Fruit fly (Drosophila melanogaster) whole organism, embryonic: ENCODE data around the gene CG15814.

Source experiments
- Adf1 ChIP-seq: fragments of 200-800 bp; sonication (Bioruptor generic); IDR thresholded peaks from 2 replicates; pipeline ENCODE4 v1.3.6; 2022; ENCODE audit warnings: missing biosample characterization, missing genetic modification characterization
- CG10366 ChIP-seq: fragments of 200-800 bp; sonication (Bioruptor generic); IDR thresholded peaks from 2 replicates; pipeline ENCODE4 v1.3.6; 2022; ENCODE audit warnings: missing biosample characterization, missing genetic modification characterization
- CG10462 ChIP-seq: fragments of 200-800 bp; sonication (Bioruptor generic); optimal IDR thresholded peaks from 2 replicates; lab custom pipeline; 2016; ENCODE audit warnings: missing biosample characterization, missing genetic modification characterization
- CG12236 ChIP-seq: fragments of 200-800 bp; sonication (Bioruptor generic); optimal IDR thresholded peaks from 2 replicates; lab custom pipeline; 2016; ENCODE audit warnings: missing biosample characterization, missing genetic modification characterization
- CG13624 ChIP-seq: fragments of 200-800 bp; sonication (Bioruptor generic); optimal IDR thresholded peaks from 2 replicates; lab custom pipeline; 2016; ENCODE audit warnings: missing biosample characterization, missing genetic modification characterization
- CG13894 ChIP-seq: fragments of 200-800 bp; sonication (Bioruptor generic); optimal IDR thresholded peaks from 3 replicates; lab custom pipeline; 2018; ENCODE audit warnings: missing biosample characterization, mild to moderate bottlenecking, missing genetic modification characterization, moderate library complexity
- CG14710 ChIP-seq: fragments of 200-800 bp; sonication (Bioruptor generic); optimal IDR thresholded peaks from 3 replicates; lab custom pipeline; 2019; ENCODE audit warnings: missing biosample characterization, mild to moderate bottlenecking, missing genetic modification characterization, moderate library complexity
- CG17328 ChIP-seq: fragments of 200-800 bp; sonication (Bioruptor generic); IDR thresholded peaks from 2 replicates; pipeline ENCODE4 v1.3.6; 2022; ENCODE audit warnings: missing biosample characterization, missing genetic modification characterization
- CG2199 ChIP-seq: fragments of 200-800 bp; sonication (Bioruptor generic); IDR thresholded peaks from 3 replicates; pipeline ENCODE4 v1.3.6; 2022; ENCODE audit warnings: missing biosample characterization, missing genetic modification characterization
- CG30020 ChIP-seq: fragments of 200-800 bp; optimal IDR thresholded peaks from 2 replicates; lab custom pipeline; 2019; ENCODE audit warnings: missing biosample characterization, mild to moderate bottlenecking, missing genetic modification characterization, moderate library complexity
- CG30403 ChIP-seq: fragments of 200-800 bp; sonication (Bioruptor generic); optimal IDR thresholded peaks from 3 replicates; lab custom pipeline; 2016; ENCODE audit warnings: missing biosample characterization, missing genetic modification characterization
- CG3163 ChIP-seq: fragments of 200-800 bp; sonication (Bioruptor generic); optimal IDR thresholded peaks from 3 replicates; lab custom pipeline; 2016; ENCODE audit warnings: missing biosample characterization, missing genetic modification characterization
- CG34224 ChIP-seq: fragments of 200-800 bp; sonication (Bioruptor generic); IDR thresholded peaks from 3 replicates; pipeline ENCODE4 v1.3.6; 2022; ENCODE audit warnings: missing biosample characterization, missing genetic modification characterization; ENCODE audit not compliant: partially characterized antibody
- CG4360 ChIP-seq: fragments of 200-800 bp; sonication (Bioruptor generic); IDR thresholded peaks from 2 replicates; pipeline ENCODE4 v1.3.6; 2022; ENCODE audit warnings: missing biosample characterization, missing genetic modification characterization
- CG4707 ChIP-seq: fragments of 200-800 bp; sonication (Bioruptor generic); optimal IDR thresholded peaks from 2 replicates; lab custom pipeline; 2018; ENCODE audit warnings: missing biosample characterization, mild to moderate bottlenecking, missing genetic modification characterization, moderate library complexity
- CG8944 ChIP-seq: fragments of 200-800 bp; sonication (Bioruptor generic); optimal IDR thresholded peaks from 3 replicates; lab custom pipeline; 2016; ENCODE audit warnings: missing biosample characterization, missing genetic modification characterization
- CG9932 ChIP-seq: fragments of 200-800 bp; sonication (Bioruptor generic); IDR thresholded peaks from 2 replicates; pipeline ENCODE4 v1.3.6; 2022; ENCODE audit warnings: missing biosample characterization, missing genetic modification characterization
- Dp ChIP-seq: fragments of 200-800 bp; sonication (Bioruptor generic); optimal IDR thresholded peaks from 2 replicates; lab custom pipeline; 2018; ENCODE audit warnings: missing biosample characterization, mild to moderate bottlenecking, missing genetic modification characterization, moderate library complexity
- Dref ChIP-seq: fragments of 200-800 bp; sonication (Bioruptor generic); IDR thresholded peaks from 2 replicates; pipeline ENCODE4 v1.3.6; 2022; ENCODE audit warnings: missing biosample characterization, missing genetic modification characterization
- HmgZ ChIP-seq: fragments of 200-800 bp; sonication (Bioruptor generic); optimal IDR thresholded peaks from 2 replicates; lab custom pipeline; 2018; ENCODE audit warnings: missing biosample characterization, mild to moderate bottlenecking, missing genetic modification characterization
- Jarid2 ChIP-seq: fragments of 200-800 bp; sonication (Bioruptor generic); optimal IDR thresholded peaks from 3 replicates; lab custom pipeline; 2017; ENCODE audit warnings: mild to moderate bottlenecking, missing biosample characterization, missing genetic modification reagents, missing genetic modification characterization
- Lpt ChIP-seq: fragments of >200 bp; optimal IDR thresholded peaks from 2 replicates; lab custom pipeline; 2018; ENCODE audit warnings: missing biosample characterization, missing genetic modification characterization
- Nf-YB ChIP-seq: fragments of 200-800 bp; sonication (Bioruptor generic); optimal IDR thresholded peaks from 3 replicates; lab custom pipeline; 2019; ENCODE audit warnings: missing biosample characterization, mild to moderate bottlenecking, missing genetic modification characterization, moderate library complexity
- Poxn ChIP-seq: fragments of 200-800 bp; sonication (Bioruptor generic); IDR thresholded peaks from 2 replicates; pipeline ENCODE4 v1.3.6; 2022; ENCODE audit warnings: missing biosample characterization, missing genetic modification characterization
- Stat92E ChIP-seq, 3 experiments: fragments of >200 bp in 2 of 3; fragments of 200-800 bp in 1 of 3; sonication (Bioruptor generic) in 1 of 3; optimal IDR thresholded peaks; 2 replicates each; lab custom pipeline; 2017 to 2019; ENCODE audit warnings: missing biosample characterization in 3 of 3, missing genetic modification characterization in 3 of 3, mild to moderate bottlenecking in 1 of 3, moderate library complexity in 1 of 3
- Trl ChIP-seq, 3 experiments: fragments of >200 bp in 2 of 3; fragments of 200-800 bp in 1 of 3; sonication (Bioruptor generic) in 1 of 3; optimal IDR thresholded peaks; 2 replicates in 1 of 3; 3 replicates in 2 of 3; lab custom pipeline; 2016 to 2017; ENCODE audit warnings: missing biosample characterization in 1 of 3, missing genetic modification characterization in 1 of 3
- abd-A ChIP-seq: fragments of 200-800 bp; sonication (Bioruptor generic); optimal IDR thresholded peaks from 3 replicates; lab custom pipeline; 2019; ENCODE audit warnings: missing biosample characterization, mild to moderate bottlenecking, missing genetic modification characterization, moderate library complexity
- ash1 ChIP-seq: fragments of 200-800 bp; sonication (Bioruptor generic); optimal IDR thresholded peaks from 2 replicates; lab custom pipeline; 2018; ENCODE audit warnings: missing biosample characterization, mild to moderate bottlenecking, missing genetic modification characterization
- bbx ChIP-seq: fragments of 200-800 bp; sonication (Bioruptor generic); IDR thresholded peaks from 2 replicates; pipeline ENCODE4 v1.3.6; 2022; ENCODE audit warnings: missing biosample characterization, missing genetic modification characterization; ENCODE audit not compliant: partially characterized antibody
- cg ChIP-seq: fragments of 200-800 bp; sonication (Bioruptor generic); optimal IDR thresholded peaks from 3 replicates; lab custom pipeline; 2019; ENCODE audit warnings: missing biosample characterization, mild to moderate bottlenecking, missing genetic modification characterization, moderate library complexity
- ci ChIP-seq: fragments of 200-800 bp; sonication (Bioruptor generic); IDR thresholded peaks from 3 replicates; pipeline ENCODE4 v1.3.6; 2022; ENCODE audit warnings: missing biosample characterization, missing genetic modification characterization
- dan ChIP-seq: fragments of 200-800 bp; sonication (Bioruptor generic); IDR thresholded peaks from 2 replicates; pipeline ENCODE4 v1.3.6; 2022; ENCODE audit warnings: missing biosample characterization, missing genetic modification characterization
- fru ChIP-seq: fragments of >200 bp; optimal IDR thresholded peaks from 2 replicates; lab custom pipeline; 2017
- gce ChIP-seq: fragments of 200-800 bp; sonication (Bioruptor generic); IDR thresholded peaks from 3 replicates; pipeline ENCODE4 v1.3.6; 2022; ENCODE audit warnings: missing biosample characterization, missing genetic modification characterization
- gfzf ChIP-seq: fragments of 200-800 bp; sonication (Bioruptor generic); optimal IDR thresholded peaks from 2 replicates; lab custom pipeline; 2016; ENCODE audit warnings: missing biosample characterization, mild to moderate bottlenecking, missing genetic modification characterization, moderate library complexity
- hb ChIP-seq: fragments of 200-800 bp; sonication (Bioruptor generic); IDR thresholded peaks from 3 replicates; pipeline ENCODE4 v1.3.6; 2022; ENCODE audit warnings: missing biosample characterization, missing genetic modification characterization; ENCODE audit not compliant: partially characterized antibody
- lbe ChIP-seq: fragments of 200-800 bp; sonication (Bioruptor generic); optimal IDR thresholded peaks from 2 replicates; lab custom pipeline; 2016; ENCODE audit warnings: missing biosample characterization, mild to moderate bottlenecking, missing genetic modification characterization
- nom ChIP-seq: fragments of 200-800 bp; sonication (Bioruptor generic); optimal IDR thresholded peaks from 2 replicates; lab custom pipeline; 2017; ENCODE audit warnings: missing biosample characterization, missing genetic modification characterization, mild to moderate bottlenecking, moderate library complexity, missing genetic modification reagents
- pros ChIP-seq: fragments of 200-800 bp; sonication (Bioruptor generic); optimal IDR thresholded peaks from 3 replicates; lab custom pipeline; 2019; ENCODE audit warnings: missing biosample characterization, mild to moderate bottlenecking, missing genetic modification characterization, moderate library complexity
- sens ChIP-seq: fragments of 200-800 bp; sonication (Bioruptor generic); peaks from one replicate; lab custom pipeline; 2016; ENCODE audit warnings: missing biosample characterization, missing genetic modification characterization
- sqz ChIP-seq: fragments of 200-800 bp; sonication (Bioruptor generic); optimal IDR thresholded peaks from 3 replicates; lab custom pipeline; 2018; ENCODE audit warnings: missing biosample characterization, mild to moderate bottlenecking, missing genetic modification characterization
- unc-4 ChIP-seq: fragments of 200-800 bp; sonication (Bioruptor generic); IDR thresholded peaks from 2 replicates; pipeline ENCODE4 v1.3.6; 2022; ENCODE audit warnings: missing biosample characterization, missing genetic modification characterization; ENCODE audit not compliant: partially characterized antibody
- z ChIP-seq: fragments of 200-800 bp; sonication (Bioruptor generic); IDR thresholded peaks from 3 replicates; pipeline ENCODE4 v1.3.6; 2022; ENCODE audit warnings: missing biosample characterization, missing genetic modification characterization

Gene CG15814

dm6 chrX:17830644-17831043, 19.5 kb downstream of the CG15814 start, which contains the start of gene CG6398 (continued):
- no peak for TF ChIP-seq CG10462 (GFP tag; lab: Kevin White, UChicago)
- TF ChIP-seq Jarid2: peak; percentile 62
- TF ChIP-seq abd-A (tag; lab: Kevin White, UChicago): no peak
- TF ChIP-seq unc-4 (GFP tag; lab: Robert Waterston, UW): 0 out of 2 replicates have a peak, but pooled peaks have one; percentile 23
- TF ChIP-seq sens (GFP tag; lab: Kevin White, UChicago): peak; percentile 10
- no peak for TF ChIP-seq CG13624
- peak; percentile 25 for TF ChIP-seq nom (GFP tag; lab: Kevin White, UChicago)
- no peak for TF ChIP-seq CG8944 (GFP tag; lab: Kevin White, UChicago)
- no peak for TF ChIP-seq CG12236 (GFP tag; lab: Kevin White, UChicago)
- no peak for TF ChIP-seq Poxn (GFP tag; lab: Robert Waterston, UW)
- TF ChIP-seq cg: peak; percentile 75
- peak; percentile 19; the same call in 1 of the 3 replicates for TF ChIP-seq CG34224 (GFP tag; lab: Robert Waterston, UW)
- no peak for TF ChIP-seq CG3163 (GFP tag; lab: Kevin White, UChicago)
- TF ChIP-seq ash1 (GFP tag; lab: Kevin White, UChicago): peak; percentile 11
- TF ChIP-seq Adf1 (GFP tag; lab: Robert Waterston, UW): peak; percentile 65
- no peak for TF ChIP-seq CG14710 (tag; lab: Kevin White, UChicago)
- peak; percentile 71 for TF ChIP-seq pros
- TF ChIP-seq z (GFP tag; lab: Robert Waterston, UW): peak; percentile 92
- TF ChIP-seq CG4360 (GFP tag; lab: Robert Waterston, UW): peak; percentile 51
- TF ChIP-seq CG2199 (GFP tag; lab: Robert Waterston, UW): 0 out of 3 replicates have a peak, but pooled peaks have one; percentile 24
- TF ChIP-seq CG10366 (GFP tag; lab: Robert Waterston, UW): no peak
- TF ChIP-seq dan: no peak
- TF ChIP-seq ci (GFP tag; lab: Robert Waterston, UW): peak; percentile 36; the same call in 1 of the 3 replicates
- no peak for TF ChIP-seq Dp (GFP tag; lab: Kevin White, UChicago)
- peak in 1 of 2 experiments; percentile 28 for TF ChIP-seq Trl (optimal IDR thresholded peaks at IDR 0.05; lab: Kevin White, UChicago)
- TF ChIP-seq Trl (GFP tag; optimal IDR thresholded peaks at IDR 0.05; lab: Kevin White, UChicago): no peak
- peak; percentile 21 for TF ChIP-seq sqz
- no peak for TF ChIP-seq fru (lab: Kevin White, UChicago)
- no peak for TF ChIP-seq Dref (GFP tag; lab: Robert Waterston, UW)
- 0 out of 2 replicates have a peak, but pooled peaks have one; percentile 19 for TF ChIP-seq bbx (GFP tag; lab: Robert Waterston, UW)
- TF ChIP-seq CG13894: peak; percentile 27
- no peak for TF ChIP-seq Lpt (GFP tag; lab: Kevin White, UChicago)
- TF ChIP-seq Stat92E (GFP tag; optimal IDR thresholded peaks at IDR 0.05; lab: Kevin White, UChicago): peak in 1 of 3 experiments; percentile 13
- TF ChIP-seq gfzf (GFP tag; lab: Kevin White, UChicago): no peak
- TF ChIP-seq HmgZ: peak; percentile 12
- TF ChIP-seq CG9932 (GFP tag; lab: Robert Waterston, UW): no peak
- 0 out of 3 replicates have a peak, but pooled peaks have one; percentile 15 for TF ChIP-seq gce
- no peak for TF ChIP-seq CG30403 (GFP tag; lab: Kevin White, UChicago)
- no peak for TF ChIP-seq lbe (GFP tag; lab: Kevin White, UChicago)
- no peak for TF ChIP-seq CG17328 (GFP tag; lab: Robert Waterston, UW)
- TF ChIP-seq CG4707 (GFP tag; lab: Kevin White, UChicago): no peak
- TF ChIP-seq hb (GFP tag; lab: Robert Waterston, UW): no peak
- no peak for TF ChIP-seq Nf-YB
- no peak for TF ChIP-seq CG30020
